Worm (Caenorhabditis elegans) whole organism, young adult: ENCODE data around the gene pxmp-4.

ENCODE experiments used
- C06A6.2 ChIP-seq: fragments of 200-800 bp; sonication (Bioruptor generic); conservative IDR thresholded peaks from 2 replicates; pipeline ENCODE4 v1.3.6; 2022; ENCODE audit warnings: missing genetic modification characterization, missing compliant biosample characterization
- F23B12.7 ChIP-seq: sonication (generic microtip); optimal IDR thresholded peaks from 2 replicates; lab custom pipeline; 2017; ENCODE audit warnings: missing genetic modification characterization, mild to moderate bottlenecking, missing compliant biosample characterization, antibody characterized with exemption, moderate library complexity; ENCODE audit not compliant: insufficient read depth
- F33H1.4 ChIP-seq: fragments of 200-800 bp; sonication (Bioruptor generic); IDR thresholded peaks from 2 replicates; pipeline ENCODE4 v1.3.6; 2022; ENCODE audit warnings: missing genetic modification reagents, missing genetic modification characterization, missing compliant biosample characterization
- F55B11.4 ChIP-seq: sonication (generic microtip); optimal IDR thresholded peaks from 2 replicates; lab custom pipeline; 2016; ENCODE audit warnings: missing compliant biosample characterization, missing genetic modification characterization, borderline replicate concordance; ENCODE audit not compliant: insufficient read depth
- F57C9.4 ChIP-seq: sonication (generic microtip); optimal IDR thresholded peaks from 2 replicates; lab custom pipeline; 2017; ENCODE audit warnings: mild to moderate bottlenecking, missing genetic modification characterization, missing compliant biosample characterization
- K11D2.4 ChIP-seq: fragments of 200-800 bp; sonication (Bioruptor generic); IDR thresholded peaks from 2 replicates; pipeline ENCODE4 v1.3.6; 2022; ENCODE audit warnings: missing genetic modification reagents, missing genetic modification characterization, missing compliant biosample characterization
- T26A5.8 ChIP-seq: sonication (generic microtip); optimal IDR thresholded peaks from 2 replicates; lab custom pipeline; 2016; ENCODE audit warnings: missing genetic modification characterization, missing compliant biosample characterization
- aptf-2 ChIP-seq: fragments of 200-800 bp; sonication (Bioruptor generic); conservative IDR thresholded peaks from 2 replicates; pipeline ENCODE4 v1.3.6; 2022; ENCODE audit warnings: missing genetic modification reagents, missing genetic modification characterization, missing compliant biosample characterization
- bed-1 ChIP-seq: fragments of 200-800 bp; sonication (Bioruptor generic); IDR thresholded peaks from 2 replicates; pipeline ENCODE4 v1.3.6; 2022; ENCODE audit warnings: missing genetic modification reagents, missing genetic modification characterization, missing compliant biosample characterization
- ccch-3 ChIP-seq: fragments of 200-800 bp; sonication (Bioruptor generic); optimal IDR thresholded peaks from 2 replicates; lab custom pipeline; 2018; ENCODE audit warnings: mild to moderate bottlenecking, missing genetic modification characterization, missing compliant biosample characterization
- cebp-1 ChIP-seq, 2 experiments: fragments of 200-800 bp in 1 of 2; sonication (Bioruptor generic) in 1 of 2; sonication (generic microtip) in 1 of 2; IDR thresholded peaks in 1 of 2; optimal IDR thresholded peaks in 1 of 2; 2 replicates each; pipeline versions ENCODE4 v1.3.6 to Lab custom; 2017 to 2022; ENCODE audit warnings: missing compliant biosample characterization in 2 of 2, missing genetic modification characterization in 2 of 2, mild to moderate bottlenecking in 1 of 2, missing genetic modification reagents in 1 of 2, moderate library complexity in 1 of 2
- ceh-27 ChIP-seq: fragments of 200-800 bp; sonication (Bioruptor generic); optimal IDR thresholded peaks from 2 replicates; lab custom pipeline; 2018; ENCODE audit warnings: mild to moderate bottlenecking, missing genetic modification characterization, moderate library complexity, missing compliant biosample characterization
- ceh-79 ChIP-seq: sonication (generic microtip); optimal IDR thresholded peaks from 2 replicates; lab custom pipeline; 2017; ENCODE audit warnings: mild to moderate bottlenecking, missing genetic modification characterization, missing compliant biosample characterization
- dox-1 ChIP-seq: fragments of 200-800 bp; sonication (Bioruptor generic); IDR thresholded peaks from 2 replicates; pipeline ENCODE4 v1.3.6; 2022; ENCODE audit warnings: missing genetic modification reagents, missing genetic modification characterization, missing compliant biosample characterization
- egl-44 ChIP-seq: fragments of 200-800 bp; sonication (Bioruptor generic); IDR thresholded peaks from 2 replicates; pipeline ENCODE4 v1.3.6; 2022; ENCODE audit warnings: missing genetic modification reagents, missing genetic modification characterization, missing compliant biosample characterization
- gei-17 ChIP-seq: fragments of 200-800 bp; sonication (Bioruptor generic); optimal IDR thresholded peaks from 2 replicates; lab custom pipeline; 2018; ENCODE audit warnings: mild to moderate bottlenecking, missing genetic modification characterization, missing compliant biosample characterization
- him-1 ChIP-seq: sonication (generic microtip); optimal IDR thresholded peaks from 2 replicates; lab custom pipeline; 2016; ENCODE audit warnings: missing genotype, missing genetic modification reagents, missing genetic modification characterization, missing compliant biosample characterization
- hmg-1.2 ChIP-seq: fragments of 200-800 bp; sonication (Bioruptor generic); IDR thresholded peaks from 2 replicates; pipeline ENCODE4 v1.3.6; 2022; ENCODE audit warnings: missing genetic modification reagents, missing genetic modification characterization, missing compliant biosample characterization
- hrde-1 ChIP-seq: sonication (generic microtip); optimal IDR thresholded peaks from 2 replicates; lab custom pipeline; 2016; ENCODE audit warnings: missing genetic modification characterization, mild to moderate bottlenecking, missing compliant biosample characterization, moderate library complexity, missing genotype, missing genetic modification reagents, borderline replicate concordance
- lin-35 ChIP-seq, 3 experiments: fragments of 150-350 bp in 2 of 3; sonication (generic microtip) in 1 of 3; optimal IDR thresholded peaks; 2 replicates each; lab custom pipeline; 2014 to 2018; ENCODE audit warnings: missing biosample characterization in 3 of 3, missing genetic modification characterization in 3 of 3, missing genetic modification reagents in 3 of 3
- lin-40 ChIP-seq: sonication (generic microtip); optimal IDR thresholded peaks from 2 replicates; lab custom pipeline; 2016; ENCODE audit warnings: missing genetic modification characterization, mild to moderate bottlenecking, missing compliant biosample characterization, missing genotype, missing genetic modification reagents
- lir-1 ChIP-seq: fragments of 200-800 bp; sonication (Bioruptor generic); conservative IDR thresholded peaks from 2 replicates; pipeline ENCODE4 v1.3.6; 2022; ENCODE audit warnings: missing genetic modification reagents, missing genetic modification characterization, missing compliant biosample characterization
- lsl-1 ChIP-seq: fragments of 200-800 bp; sonication (Bioruptor generic); optimal IDR thresholded peaks from 2 replicates; lab custom pipeline; 2018; ENCODE audit warnings: mild to moderate bottlenecking, missing genetic modification characterization, moderate library complexity, missing compliant biosample characterization
- mel-28 ChIP-seq: sonication (generic microtip); optimal IDR thresholded peaks from 2 replicates; lab custom pipeline; 2016; ENCODE audit warnings: borderline replicate concordance, mild to moderate bottlenecking, missing genetic modification characterization, missing compliant biosample characterization
- nfya-1 ChIP-seq: sonication (generic microtip); optimal IDR thresholded peaks from 2 replicates; lab custom pipeline; 2017; ENCODE audit warnings: antibody characterized with exemption, missing compliant biosample characterization, missing genetic modification characterization, borderline replicate concordance; ENCODE audit not compliant: insufficient read depth
- nhr-80 ChIP-seq: sonication (generic microtip); optimal IDR thresholded peaks from 2 replicates; lab custom pipeline; 2016; ENCODE audit warnings: missing genetic modification characterization, missing compliant biosample characterization
- nhr-90 ChIP-seq: sonication (generic microtip); optimal IDR thresholded peaks from 2 replicates; lab custom pipeline; 2016; ENCODE audit warnings: missing genotype, mild to moderate bottlenecking, missing genetic modification characterization, missing compliant biosample characterization
- pbrm-1 ChIP-seq: fragments of 200-800 bp; sonication (Bioruptor generic); IDR thresholded peaks from 2 replicates; pipeline ENCODE4 v1.3.6; 2022; ENCODE audit warnings: missing genetic modification reagents, missing genetic modification characterization, missing compliant biosample characterization
- sea-2 ChIP-seq: fragments of 200-800 bp; sonication (Bioruptor generic); IDR thresholded peaks from 2 replicates; pipeline ENCODE4 v1.3.6; 2022; ENCODE audit warnings: missing genetic modification characterization, missing compliant biosample characterization
- snpc-1.1 ChIP-seq: sonication (generic microtip); optimal IDR thresholded peaks from 2 replicates; lab custom pipeline; 2017; ENCODE audit warnings: missing genetic modification characterization, mild to moderate bottlenecking, missing compliant biosample characterization, antibody characterized with exemption, moderate library complexity, missing genotype, missing genetic modification reagents; ENCODE audit not compliant: insufficient read depth
- unc-62 ChIP-seq: fragments of 150-350 bp; optimal IDR thresholded peaks from 2 replicates; lab custom pipeline; 2014; ENCODE audit warnings: missing biosample characterization, missing genetic modification reagents, missing genetic modification characterization
- xnd-1 ChIP-seq: sonication (generic microtip); optimal IDR thresholded peaks from 2 replicates; lab custom pipeline; 2016; ENCODE audit warnings: missing genotype, missing genetic modification reagents, missing genetic modification characterization, missing compliant biosample characterization
- zim-3 ChIP-seq: sonication (generic microtip); optimal IDR thresholded peaks from 2 replicates; lab custom pipeline; 2017; ENCODE audit warnings: mild to moderate bottlenecking, missing genetic modification characterization, moderate library complexity, missing compliant biosample characterization
- ztf-18 ChIP-seq: sonication (generic microtip); optimal IDR thresholded peaks from 2 replicates; lab custom pipeline; 2016; ENCODE audit warnings: missing genotype, mild to moderate bottlenecking, missing genetic modification characterization, missing compliant biosample characterization
- ztf-22 ChIP-seq: fragments of 200-800 bp; sonication (Bioruptor generic); optimal IDR thresholded peaks from 2 replicates; lab custom pipeline; 2018; ENCODE audit warnings: mild to moderate bottlenecking, missing genetic modification characterization, moderate library complexity, missing compliant biosample characterization
- ztf-6 ChIP-seq: fragments of 200-800 bp; sonication (Bioruptor generic); IDR thresholded peaks from 2 replicates; pipeline ENCODE4 v1.3.6; 2022; ENCODE audit warnings: missing genetic modification reagents, missing genetic modification characterization, missing compliant biosample characterization

Gene pxmp-4

DNA sequence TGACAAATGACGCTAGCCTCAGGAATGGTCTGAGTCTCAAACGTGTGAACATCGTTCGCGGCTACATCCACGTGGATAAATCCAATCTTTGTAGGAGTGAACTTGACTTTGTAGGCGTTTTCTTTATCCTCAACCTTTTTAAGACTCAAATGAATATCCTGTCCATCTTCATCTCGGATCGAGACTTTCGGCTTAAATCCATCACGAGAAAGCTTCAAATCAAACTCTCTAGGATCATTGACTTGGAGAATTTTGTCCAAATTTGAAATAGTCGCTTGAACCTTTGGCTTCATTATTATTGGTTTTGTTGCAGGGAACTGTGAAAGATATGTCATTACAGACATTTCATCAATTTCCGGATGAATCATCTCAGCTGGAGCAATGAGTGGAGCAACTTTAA, 37.0 kb upstream of the pxmp-4 start:
- TF ChIP-seq F23B12.7 (no peak), K11D2.4 (GFP tag; lab: Robert Waterston, UW) (no peak), pbrm-1 (GFP tag; lab: Robert Waterston, UW) (no peak), nhr-80 (tag; lab: Kevin White, UChicago) (no peak), snpc-1.1 (tag; lab: Kevin White, UChicago) (no peak), F33H1.4 (GFP tag; lab: Robert Waterston, UW) (no peak), mel-28 (no peak), egl-44 (GFP tag; lab: Robert Waterston, UW) (no peak)

DNA sequence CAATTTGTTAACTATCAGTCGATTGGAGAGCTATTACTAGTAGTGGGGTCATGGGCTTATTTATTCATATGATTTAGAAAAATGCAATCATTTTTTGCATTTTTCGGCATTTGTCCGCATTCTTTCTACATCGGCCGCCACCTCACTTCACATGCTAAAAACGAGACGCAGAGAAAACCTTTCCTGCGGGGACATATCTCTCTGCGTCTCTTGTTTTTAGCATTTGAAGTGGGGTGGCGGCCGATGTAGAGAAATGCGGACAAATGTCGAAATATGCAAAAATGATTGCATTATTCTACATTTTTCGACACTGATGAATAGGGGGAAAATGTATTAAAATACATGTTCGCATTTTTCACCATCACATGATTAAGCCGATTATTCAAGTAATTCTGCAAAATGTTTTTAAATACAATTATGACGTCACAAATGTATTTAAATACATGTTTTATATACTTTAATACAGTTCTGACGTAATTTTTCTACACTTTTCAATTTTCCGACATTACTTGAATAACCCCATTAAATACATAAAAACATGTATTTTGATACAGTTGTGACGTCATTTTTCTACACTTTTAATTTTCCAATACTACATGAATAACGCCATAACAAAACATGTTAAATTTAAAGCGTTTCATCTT, 35.3 kb upstream of the pxmp-4 start:
- TF ChIP-seq ceh-27 (GFP tag; lab: Kevin White, UChicago) (no peak), F33H1.4 (GFP tag; lab: Robert Waterston, UW) (0 out of 2 replicates have a peak, but pooled peaks have one; percentile 13), aptf-2 (GFP tag; lab: Robert Waterston, UW) (0 out of 2 replicates have a peak, but pooled peaks have one; percentile 4), cebp-1 (GFP tag; IDR thresholded peaks at IDR 0.05; lab: Robert Waterston, UW) (no peak), cebp-1 (tag; optimal IDR thresholded peaks at IDR 0.05; lab: Kevin White, UChicago) (peak; percentile 65), hmg-1.2 (GFP tag; lab: Robert Waterston, UW) (peak; percentile 37; the same call in 1 of the 2 replicates), sea-2 (no peak)

DNA sequence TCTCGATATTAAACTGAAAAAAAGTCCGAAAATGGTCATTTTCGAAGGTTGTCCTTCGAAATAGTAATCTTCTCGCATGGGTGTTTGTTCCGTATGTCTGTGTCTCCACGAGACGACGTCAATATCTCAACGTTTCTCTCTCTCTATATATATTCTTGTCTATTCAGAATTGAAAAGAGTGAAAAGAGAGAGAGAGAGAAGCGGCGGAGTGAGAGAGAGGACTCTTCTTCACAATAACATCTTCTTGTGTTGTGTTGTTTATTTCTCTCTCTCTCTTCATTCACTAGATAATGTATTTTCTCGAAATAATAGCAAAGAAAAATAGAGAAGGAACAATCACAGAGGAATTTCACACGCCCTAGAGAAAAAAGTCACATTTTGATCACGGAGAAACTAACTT, 29.4 kb upstream of the pxmp-4 start:
- no peak for TF ChIP-seq nhr-90 (tag; lab: Kevin White, UChicago)
- TF ChIP-seq cebp-1 (GFP tag; IDR thresholded peaks at IDR 0.05; lab: Robert Waterston, UW) = no peak
- TF ChIP-seq cebp-1 (tag; optimal IDR thresholded peaks at IDR 0.05; lab: Kevin White, UChicago) = peak; percentile 19
- TF ChIP-seq unc-62 (GFP tag; lab: Kevin White, UChicago) = no peak
- TF ChIP-seq him-1 (tag; lab: Kevin White, UChicago) = no peak
- no peak for TF ChIP-seq ccch-3 (GFP tag; lab: Kevin White, UChicago)
- TF ChIP-seq T26A5.8 (tag; lab: Kevin White, UChicago) = no peak
- TF ChIP-seq ztf-6 (GFP tag; lab: Robert Waterston, UW) = no peak
- peak; percentile 14 for TF ChIP-seq ceh-27 (GFP tag; lab: Kevin White, UChicago)
- TF ChIP-seq zim-3 = no peak
- TF ChIP-seq ceh-79 (tag; lab: Kevin White, UChicago) = no peak
- TF ChIP-seq ztf-22 (GFP tag; lab: Kevin White, UChicago) = no peak
- no peak for TF ChIP-seq lsl-1 (GFP tag; lab: Kevin White, UChicago)
- TF ChIP-seq gei-17 (GFP tag; lab: Kevin White, UChicago) = no peak
- no peak for TF ChIP-seq F57C9.4
- TF ChIP-seq dox-1 (GFP tag; lab: Robert Waterston, UW) = no peak
- no peak for TF ChIP-seq C06A6.2 (GFP tag; lab: Robert Waterston, UW)
- TF ChIP-seq lin-40 (tag; lab: Kevin White, UChicago) = peak; percentile 10
- TF ChIP-seq F55B11.4 (tag; lab: Kevin White, UChicago) = no peak
- TF ChIP-seq F23B12.7 = no peak
- no peak for TF ChIP-seq nfya-1 (tag; lab: Kevin White, UChicago)

DNA sequence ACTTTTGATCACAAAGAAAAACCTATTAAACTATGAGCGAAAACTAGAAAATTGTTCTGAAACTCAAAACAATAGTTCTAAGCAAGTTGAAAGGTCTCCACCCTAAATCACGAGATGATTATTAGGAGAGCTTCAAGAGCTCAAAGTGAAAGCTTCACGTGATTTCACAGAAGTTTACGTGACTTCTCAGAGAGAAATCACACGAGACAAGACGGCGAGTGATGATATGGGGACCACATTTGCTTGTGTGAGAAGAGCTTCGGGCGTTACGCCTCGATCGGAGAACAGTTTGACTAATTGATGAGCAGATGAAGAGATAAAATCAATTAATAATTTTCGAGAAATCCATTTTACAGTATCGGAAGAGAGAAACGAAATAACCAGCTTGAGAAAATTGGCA, 28.0 kb upstream of the pxmp-4 start:
- TF ChIP-seq lir-1 (GFP tag; lab: Robert Waterston, UW) (no peak), ztf-18 (tag; lab: Kevin White, UChicago) (no peak), lin-35 (GFP tag; optimal IDR thresholded peaks at IDR 0.05; lab: Kevin White, UChicago) (no peak), hrde-1 (tag; lab: Kevin White, UChicago) (no peak), hmg-1.2 (GFP tag; lab: Robert Waterston, UW) (no peak), aptf-2 (GFP tag; lab: Robert Waterston, UW) (no peak), bed-1 (no peak), xnd-1 (no peak)
- TF ChIP-seq, all 124 proteins: peak for 0
